Comparison of ENCODE assay signal across 1 fruit fly cellular context in the genomic region with DNA sequence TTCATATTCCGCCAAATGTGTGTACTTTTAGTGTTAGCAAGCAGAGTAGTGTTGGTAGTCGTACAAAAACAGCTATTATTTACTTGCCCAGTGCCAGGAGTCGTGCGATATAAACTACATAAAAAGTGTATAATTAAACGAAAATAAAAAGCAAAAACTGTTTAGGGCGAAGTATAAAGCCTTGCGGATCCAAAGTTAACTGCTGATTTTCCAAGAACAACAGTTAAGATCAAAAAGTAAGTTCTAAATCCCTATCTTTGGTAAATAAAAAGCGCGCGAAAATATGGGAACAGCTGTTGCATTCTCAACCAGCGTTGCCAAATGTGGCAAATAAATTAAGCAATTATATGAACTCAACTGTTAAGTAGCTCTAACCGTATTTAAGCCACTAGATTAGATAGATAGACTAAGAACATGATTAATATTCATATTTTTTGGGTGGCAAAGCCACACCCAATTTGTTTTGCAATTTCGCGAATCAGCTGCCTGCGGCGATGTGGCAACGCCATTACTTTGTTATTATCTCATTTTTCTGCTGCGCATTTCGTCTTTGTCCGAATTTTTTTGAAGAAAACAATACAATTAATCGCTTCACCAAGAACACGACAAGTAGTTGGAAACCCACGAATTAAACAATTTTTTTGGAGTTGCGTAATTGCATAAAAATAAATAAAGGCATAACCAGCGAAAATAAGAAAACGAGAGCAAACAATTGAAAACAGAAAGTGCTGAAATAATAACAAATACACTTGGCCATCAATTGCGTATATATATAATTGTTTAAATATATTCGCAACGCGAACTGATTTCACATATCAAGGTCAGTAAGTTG.
A peak's percentile ranks its signal among the peaks of the same experiment; 100 is the strongest.
TF ChIP-seq lines count a peak whose summit lies in the region.

Gene Prim1 (plus strand): TSS at position 51 of the 832 bp plus-strand sequence.
Gene CG7083 (plus strand): TSS at position 522 of the 832 bp plus-strand sequence.

TF ChIP-seq in whole organism, embryonic, 481 proteins besides CTCF, POLR2A, EP300 and RAD21 (continued from another document and continues in another):
- peak; percentile 32 for TF ChIP-seq Fer3 (tag; optimal IDR thresholded peaks at IDR 0.05; lab: Kevin White, UChicago)
- TF ChIP-seq CG3995 (GFP tag; optimal IDR thresholded peaks at IDR 0.05; lab: Kevin White, UChicago) = no peak
- TF ChIP-seq prd (optimal IDR thresholded peaks at IDR 0.05; lab: Kevin White, UChicago) = no peak
- peak; percentile 59 for TF ChIP-seq prd (GFP tag; IDR thresholded peaks at IDR 0.05; lab: Robert Waterston, UW)
- TF ChIP-seq HmgZ (tag; optimal IDR thresholded peaks at IDR 0.05; lab: Kevin White, UChicago) = peak; percentile 64
- no peak for TF ChIP-seq Sry-β (GFP tag; optimal IDR thresholded peaks at IDR 0.05; lab: Kevin White, UChicago)
- peak; percentile 60 for TF ChIP-seq NfI (GFP tag; optimal IDR thresholded peaks at IDR 0.05; lab: Kevin White, UChicago)
- peak; percentile 47 for TF ChIP-seq shn (GFP tag; optimal IDR thresholded peaks at IDR 0.05; lab: Kevin White, UChicago)
- TF ChIP-seq MBD-R2 (GFP tag; IDR thresholded peaks at IDR 0.05; lab: Robert Waterston, UW) = peak; percentile 67
- no peak for TF ChIP-seq disco-r (GFP tag; optimal IDR thresholded peaks at IDR 0.05; lab: Kevin White, UChicago)
- peak; percentile 66 for TF ChIP-seq tx (GFP tag; optimal IDR thresholded peaks at IDR 0.05; lab: Kevin White, UChicago)
- TF ChIP-seq CG7745 (tag; optimal IDR thresholded peaks at IDR 0.05; lab: Kevin White, UChicago) = no peak
- TF ChIP-seq kni (GFP tag; optimal IDR thresholded peaks at IDR 0.05; lab: Kevin White, UChicago) = peak; percentile 39
- no peak for TF ChIP-seq D (optimal IDR thresholded peaks at IDR 0.05; lab: Kevin White, UChicago)
- peak; percentile 17 for TF ChIP-seq D (GFP tag; optimal IDR thresholded peaks at IDR 0.05; lab: Kevin White, UChicago)
- no peak for TF ChIP-seq Opbp (GFP tag; IDR thresholded peaks at IDR 0.05; lab: Robert Waterston, UW; ENCODE audit: partially characterized antibody)
- peak; percentile 44 for TF ChIP-seq wek (GFP tag; optimal IDR thresholded peaks at IDR 0.05; lab: Kevin White, UChicago)
- no peak; the same call in 1 of the 2 replicates for TF ChIP-seq CG3847 (GFP tag; IDR thresholded peaks at IDR 0.05; lab: Robert Waterston, UW)
- no peak for TF ChIP-seq sima (GFP tag; optimal IDR thresholded peaks at IDR 0.05; lab: Kevin White, UChicago)
- TF ChIP-seq CG2678 (tag; optimal IDR thresholded peaks at IDR 0.05; lab: Kevin White, UChicago) = no peak
- no peak for TF ChIP-seq CG3065 (GFP tag; optimal IDR thresholded peaks at IDR 0.05; lab: Kevin White, UChicago)
- no peak for TF ChIP-seq ato (GFP tag; IDR thresholded peaks at IDR 0.05; lab: Robert Waterston, UW; ENCODE audit: partially characterized antibody)
- TF ChIP-seq stwl (tag; optimal IDR thresholded peaks at IDR 0.05; lab: Kevin White, UChicago) = peak; percentile 65
- peak; percentile 43 to 52 for TF ChIP-seq dpn (GFP tag; optimal IDR thresholded peaks at IDR 0.05; lab: Kevin White, UChicago)
- peak; percentile 73 for TF ChIP-seq lilli (GFP tag; optimal IDR thresholded peaks at IDR 0.05; lab: Kevin White, UChicago)
- TF ChIP-seq pita (GFP tag; optimal IDR thresholded peaks at IDR 0.05; lab: Kevin White, UChicago) = no peak
- TF ChIP-seq cato (GFP tag; optimal IDR thresholded peaks at IDR 0.05; lab: Kevin White, UChicago; ENCODE audit: borderline replicate concordance) = no peak
- no peak for TF ChIP-seq CG2875 (GFP tag; optimal IDR thresholded peaks at IDR 0.05; lab: Kevin White, UChicago)
- peak; percentile 12 for TF ChIP-seq Elba2 (GFP tag; optimal IDR thresholded peaks at IDR 0.05; lab: Kevin White, UChicago)
- peak; percentile 35 for TF ChIP-seq crc (GFP tag; optimal IDR thresholded peaks at IDR 0.05; lab: Kevin White, UChicago)
- no peak for TF ChIP-seq C15 (GFP tag; IDR thresholded peaks at IDR 0.05; lab: Robert Waterston, UW)
- TF ChIP-seq scrt (GFP tag; optimal IDR thresholded peaks at IDR 0.05; lab: Kevin White, UChicago) = peak; percentile 75
- TF ChIP-seq CG17328 (GFP tag; IDR thresholded peaks at IDR 0.05; lab: Robert Waterston, UW) = peak; percentile 52
- TF ChIP-seq CG17802 (tag; optimal IDR thresholded peaks at IDR 0.05; lab: Kevin White, UChicago) = no peak
- TF ChIP-seq row (GFP tag; IDR thresholded peaks at IDR 0.05; lab: Robert Waterston, UW) = peak; percentile 68
- TF ChIP-seq lola (GFP tag; optimal IDR thresholded peaks at IDR 0.05; lab: Kevin White, UChicago) = peak in 1 of 3 experiments; percentile 55
- TF ChIP-seq insv (GFP tag; optimal IDR thresholded peaks at IDR 0.05; lab: Kevin White, UChicago) = peak in 1 of 2 experiments; percentile 55
- 0 out of 2 replicates have a peak, but pooled peaks have one; percentile 27 for TF ChIP-seq seq (GFP tag; IDR thresholded peaks at IDR 0.05; lab: Robert Waterston, UW)
- peak; percentile 72 for TF ChIP-seq Ets65A (GFP tag; lab: Kevin White, UChicago)
- no peak for TF ChIP-seq gsb (GFP tag; IDR thresholded peaks at IDR 0.05; lab: Robert Waterston, UW)
- peak; percentile 57 for TF ChIP-seq zfh2 (GFP tag; optimal IDR thresholded peaks at IDR 0.05; lab: Kevin White, UChicago)
- no peak for TF ChIP-seq CG1024 (GFP tag; IDR thresholded peaks at IDR 0.05; lab: Robert Waterston, UW)
- peak; percentile 17 for TF ChIP-seq hkb (optimal IDR thresholded peaks at IDR 0.05; lab: Kevin White, UChicago)
- TF ChIP-seq hkb (GFP tag; IDR thresholded peaks at IDR 0.05; lab: Robert Waterston, UW) = 0 out of 2 replicates have a peak, but pooled peaks have one; percentile 21
- peak; percentile 19 for TF ChIP-seq CG9797 (GFP tag; optimal IDR thresholded peaks at IDR 0.05; lab: Kevin White, UChicago)
- no peak for TF ChIP-seq lmd (GFP tag; IDR thresholded peaks at IDR 0.05; lab: Robert Waterston, UW)
- no peak for TF ChIP-seq CG8359 (GFP tag; optimal IDR thresholded peaks at IDR 0.05; lab: Kevin White, UChicago; ENCODE audit: borderline replicate concordance)
- TF ChIP-seq gfzf (GFP tag; optimal IDR thresholded peaks at IDR 0.05; lab: Kevin White, UChicago) = peak; percentile 17
- peak; percentile 32; the same call in 1 of the 2 replicates for TF ChIP-seq CG10959 (GFP tag; IDR thresholded peaks at IDR 0.05; lab: Robert Waterston, UW)
- TF ChIP-seq CG1832 (GFP tag; optimal IDR thresholded peaks at IDR 0.05; lab: Kevin White, UChicago) = no peak
- no peak for TF ChIP-seq CG43689 (GFP tag; IDR thresholded peaks at IDR 0.05; lab: Robert Waterston, UW)
- peak; percentile 26 for TF ChIP-seq HmgD (GFP tag; optimal IDR thresholded peaks at IDR 0.05; lab: Kevin White, UChicago)
- TF ChIP-seq CG6175 (GFP tag; IDR thresholded peaks at IDR 0.05; lab: Robert Waterston, UW) = no peak
- peak; percentile 17 for TF ChIP-seq Blimp-1 (GFP tag; optimal IDR thresholded peaks at IDR 0.05; lab: Kevin White, UChicago)
- no peak for TF ChIP-seq tio (GFP tag; optimal IDR thresholded peaks at IDR 0.05; lab: Kevin White, UChicago)
- peak; percentile 99 for TF ChIP-seq sd (tag; optimal IDR thresholded peaks at IDR 0.05; lab: Kevin White, UChicago)
- peak; percentile 38 for TF ChIP-seq slou (GFP tag; optimal IDR thresholded peaks at IDR 0.05; lab: Kevin White, UChicago)
- no peak for TF ChIP-seq CG14965 (GFP tag; optimal IDR thresholded peaks at IDR 0.05; lab: Kevin White, UChicago; ENCODE audit: borderline replicate concordance)
- TF ChIP-seq Ada2b (GFP tag; IDR thresholded peaks at IDR 0.05; lab: Robert Waterston, UW) = peak; percentile 48; the same call in 1 of the 2 replicates
- TF ChIP-seq ems (GFP tag; optimal IDR thresholded peaks at IDR 0.05; lab: Kevin White, UChicago) = peak; percentile 25
- peak in 1 of 2 experiments; percentile 54 for TF ChIP-seq bsh (GFP tag; optimal IDR thresholded peaks at IDR 0.05; lab: Kevin White, UChicago)
- TF ChIP-seq CG10543 (GFP tag; optimal IDR thresholded peaks at IDR 0.05; lab: Kevin White, UChicago) = peak; percentile 76
- peak; percentile 11 for TF ChIP-seq tap (tag; optimal IDR thresholded peaks at IDR 0.05; lab: Kevin White, UChicago)
- TF ChIP-seq CG6813 (GFP tag; optimal IDR thresholded peaks at IDR 0.05; lab: Kevin White, UChicago) = peak; percentile 26
- peak; percentile 22 for TF ChIP-seq Dip3 (GFP tag; optimal IDR thresholded peaks at IDR 0.05; lab: Kevin White, UChicago)
- TF ChIP-seq CG10431 (GFP tag; optimal IDR thresholded peaks at IDR 0.05; lab: Kevin White, UChicago) = no peak
- peak; percentile 48 for TF ChIP-seq ERR (GFP tag; optimal IDR thresholded peaks at IDR 0.05; lab: Kevin White, UChicago)
- peak; percentile 23 for TF ChIP-seq CG30431 (GFP tag; optimal IDR thresholded peaks at IDR 0.05; lab: Kevin White, UChicago)
- peak; percentile 51 for TF ChIP-seq Bteb2 (GFP tag; optimal IDR thresholded peaks at IDR 0.05; lab: Kevin White, UChicago)
- peak; percentile 32 for TF ChIP-seq en (GFP tag; optimal IDR thresholded peaks at IDR 0.05; lab: Kevin White, UChicago)
- TF ChIP-seq grn (GFP tag; optimal IDR thresholded peaks at IDR 0.05; lab: Kevin White, UChicago) = peak; percentile 22
- 0 out of 3 replicates have a peak, but pooled peaks have one; percentile 9 for TF ChIP-seq otp (GFP tag; IDR thresholded peaks at IDR 0.05; lab: Robert Waterston, UW)
- peak; percentile 20 for TF ChIP-seq salm (tag; optimal IDR thresholded peaks at IDR 0.05; lab: Kevin White, UChicago)
- peak; percentile 49 for TF ChIP-seq CG15696 (tag; optimal IDR thresholded peaks at IDR 0.05; lab: Kevin White, UChicago)
- TF ChIP-seq TFAM (GFP tag; optimal IDR thresholded peaks at IDR 0.05; lab: Kevin White, UChicago) = no peak
- TF ChIP-seq CG18476 (GFP tag; optimal IDR thresholded peaks at IDR 0.05; lab: Kevin White, UChicago) = peak; percentile 27
- no peak for TF ChIP-seq Kr (GFP tag; optimal IDR thresholded peaks at IDR 0.05; lab: Kevin White, UChicago)
- TF ChIP-seq Abd-B (GFP tag; optimal IDR thresholded peaks at IDR 0.05; lab: Kevin White, UChicago) = peak; percentile 50
- peak; percentile 42; the same call in 1 of the 3 replicates for TF ChIP-seq CG14050 (GFP tag; IDR thresholded peaks at IDR 0.05; lab: Robert Waterston, UW)
- TF ChIP-seq Bgb (GFP tag; IDR thresholded peaks at IDR 0.05; lab: Robert Waterston, UW; ENCODE audit: partially characterized antibody) = peak; percentile 29; the same call in 1 of the 2 replicates
- TF ChIP-seq Fer1 (GFP tag; optimal IDR thresholded peaks at IDR 0.05; lab: Kevin White, UChicago) = peak; percentile 59
- peak; percentile 53 for TF ChIP-seq Sox102F (GFP tag; optimal IDR thresholded peaks at IDR 0.05; lab: Kevin White, UChicago)
- peak; percentile 81 for TF ChIP-seq chn (GFP tag; optimal IDR thresholded peaks at IDR 0.05; lab: Kevin White, UChicago)
- no peak for TF ChIP-seq h (optimal IDR thresholded peaks at IDR 0.05; lab: Kevin White, UChicago)
- no peak for TF ChIP-seq CG3407 (GFP tag; optimal IDR thresholded peaks at IDR 0.05; lab: Kevin White, UChicago)
- no peak for TF ChIP-seq kah (GFP tag; optimal IDR thresholded peaks at IDR 0.05; lab: Kevin White, UChicago)
- TF ChIP-seq Mes4 (GFP tag; optimal IDR thresholded peaks at IDR 0.05; lab: Kevin White, UChicago) = peak; percentile 54
- peak; percentile 47 for TF ChIP-seq Nf-YC (tag; optimal IDR thresholded peaks at IDR 0.05; lab: Kevin White, UChicago)
- peak; percentile 51 for TF ChIP-seq CG12299 (tag; optimal IDR thresholded peaks at IDR 0.05; lab: Kevin White, UChicago)
- peak; percentile 57 for TF ChIP-seq PHDP (tag; optimal IDR thresholded peaks at IDR 0.05; lab: Kevin White, UChicago)
- peak; percentile 31 for TF ChIP-seq CG7271 (tag; optimal IDR thresholded peaks at IDR 0.05; lab: Kevin White, UChicago)
- TF ChIP-seq CG10321 (GFP tag; IDR thresholded peaks at IDR 0.05; lab: Robert Waterston, UW) = no peak
- peak; percentile 34; the same call in 1 of the 2 replicates for TF ChIP-seq Atf6 (GFP tag; IDR thresholded peaks at IDR 0.05; lab: Robert Waterston, UW)
- TF ChIP-seq yki (optimal IDR thresholded peaks at IDR 0.05; lab: Kevin White, UChicago) = no peak
- TF ChIP-seq pb (GFP tag; optimal IDR thresholded peaks at IDR 0.05; lab: Kevin White, UChicago) = peak; percentile 21
- TF ChIP-seq ATbp (GFP tag; optimal IDR thresholded peaks at IDR 0.05; lab: Kevin White, UChicago) = peak; percentile 11
- TF ChIP-seq CG4424 (GFP tag; optimal IDR thresholded peaks at IDR 0.05; lab: Kevin White, UChicago) = peak; percentile 64
- TF ChIP-seq CG4820 (GFP tag; optimal IDR thresholded peaks at IDR 0.05; lab: Kevin White, UChicago) = peak; percentile 23
- TF ChIP-seq hb (GFP tag; IDR thresholded peaks at IDR 0.05; lab: Robert Waterston, UW; ENCODE audit: partially characterized antibody) = no peak
- TF ChIP-seq NFAT (GFP tag; IDR thresholded peaks at IDR 0.05; lab: Robert Waterston, UW) = no peak
- peak; percentile 54 for TF ChIP-seq CG10654 (GFP tag; optimal IDR thresholded peaks at IDR 0.05; lab: Kevin White, UChicago)
- TF ChIP-seq CG10462 (GFP tag; optimal IDR thresholded peaks at IDR 0.05; lab: Kevin White, UChicago) = peak; percentile 48
- TF ChIP-seq CG7556 (GFP tag; optimal IDR thresholded peaks at IDR 0.05; lab: Kevin White, UChicago) = peak; percentile 38
- peak; percentile 37; the same call in 1 of the 2 replicates for TF ChIP-seq CG6689 (GFP tag; IDR thresholded peaks at IDR 0.05; lab: Robert Waterston, UW)
- TF ChIP-seq luna (GFP tag; optimal IDR thresholded peaks at IDR 0.05; lab: Kevin White, UChicago) = peak; percentile 5
- TF ChIP-seq B-H2 (GFP tag; optimal IDR thresholded peaks at IDR 0.05; lab: Kevin White, UChicago) = peak; percentile 55
- TF ChIP-seq bowl (GFP tag; IDR thresholded peaks at IDR 0.05; lab: Robert Waterston, UW) = no peak
- no peak for TF ChIP-seq crol (GFP tag; IDR thresholded peaks at IDR 0.05; lab: Robert Waterston, UW)
- TF ChIP-seq CG8924 (tag; optimal IDR thresholded peaks at IDR 0.05; lab: Kevin White, UChicago) = peak; percentile 49
- TF ChIP-seq croc (GFP tag; conservative IDR thresholded peaks at IDR 0.05; lab: Robert Waterston, UW) = no peak
- 0 out of 2 replicates have a peak, but pooled peaks have one; percentile 41 for TF ChIP-seq ranshi (GFP tag; IDR thresholded peaks at IDR 0.05; lab: Robert Waterston, UW)
- TF ChIP-seq CG7372 (GFP tag; IDR thresholded peaks at IDR 0.05; lab: Robert Waterston, UW) = no peak
- no peak for TF ChIP-seq p53 (GFP tag; optimal IDR thresholded peaks at IDR 0.05; lab: Kevin White, UChicago)
- TF ChIP-seq Doc2 (GFP tag; IDR thresholded peaks at IDR 0.05; lab: Robert Waterston, UW) = no peak
- TF ChIP-seq CG18011 (GFP tag; optimal IDR thresholded peaks at IDR 0.05; lab: Kevin White, UChicago) = peak; percentile 56
- peak; percentile 43 for TF ChIP-seq CG9817 (tag; optimal IDR thresholded peaks at IDR 0.05; lab: Kevin White, UChicago)
- TF ChIP-seq sqz (GFP tag; optimal IDR thresholded peaks at IDR 0.05; lab: Kevin White, UChicago) = no peak
- TF ChIP-seq dimm (GFP tag; IDR thresholded peaks at IDR 0.05; lab: Robert Waterston, UW) = no peak
- TF ChIP-seq trem (tag; optimal IDR thresholded peaks at IDR 0.05; lab: Kevin White, UChicago) = peak; percentile 63
- no peak for TF ChIP-seq CG32772 (GFP tag; IDR thresholded peaks at IDR 0.05; lab: Robert Waterston, UW)
